Fruit fly (Drosophila melanogaster): ENCODE data around the gene CG9288.

Gene CG9288

dm6 chr3R:13799567-13800429 lies 20.4 kb downstream of the CG9288 start (continued):
- TF ChIP-seq Ets21C (GFP tag; optimal IDR thresholded peaks at IDR 0.05) = no peak
- no peak for TF ChIP-seq ss (GFP tag; optimal IDR thresholded peaks at IDR 0.05)
- no peak for TF ChIP-seq Blimp-1 (GFP tag; optimal IDR thresholded peaks at IDR 0.05)
- TF ChIP-seq CG8632 (GFP tag; optimal IDR thresholded peaks at IDR 0.05) = peak; percentile 6
- TF ChIP-seq CG8319 (GFP tag; optimal IDR thresholded peaks at IDR 0.05) = no peak
- TF ChIP-seq Met (GFP tag; optimal IDR thresholded peaks at IDR 0.05) = no peak
- TF ChIP-seq esn (GFP tag; optimal IDR thresholded peaks at IDR 0.05) = peak; percentile 23
- TF ChIP-seq Eip93F (GFP tag; optimal IDR thresholded peaks at IDR 0.05) = no peak
- peak; percentile 5 for TF ChIP-seq CG10669 (GFP tag; optimal IDR thresholded peaks at IDR 0.05)
- peak; percentile 29 for TF ChIP-seq achi (GFP tag; optimal IDR thresholded peaks at IDR 0.05)

- TF ChIP-seq CG11902 (GFP tag; optimal IDR thresholded peaks at IDR 0.05) (peak; percentile 48), CG11762 (GFP tag; optimal IDR thresholded peaks at IDR 0.05; ENCODE audit: insufficient read depth) (peak; percentile 55), CG3919 (GFP tag; optimal IDR thresholded peaks at IDR 0.05) (peak; percentile 80), CG3032 (tag; optimal IDR thresholded peaks at IDR 0.05) (peak; percentile 51), esn (GFP tag; optimal IDR thresholded peaks at IDR 0.05) (peak; percentile 75), CG4318 (GFP tag; optimal IDR thresholded peaks at IDR 0.05) (peak; percentile 61), CG34406 (GFP tag; optimal IDR thresholded peaks at IDR 0.05) (peak; percentile 75), CG8632 (GFP tag; optimal IDR thresholded peaks at IDR 0.05) (peak; percentile 76), fd85E (GFP tag; optimal IDR thresholded peaks at IDR 0.05) (no peak), topi (GFP tag; optimal IDR thresholded peaks at IDR 0.05) (peak; percentile 65), vri (GFP tag; optimal IDR thresholded peaks at IDR 0.05) (peak; percentile 53), fkh (GFP tag; optimal IDR thresholded peaks at IDR 0.05) (peak; percentile 62), salr (GFP tag; optimal IDR thresholded peaks at IDR 0.05) (no peak), svp (GFP tag) (peak; percentile 88), Ets21C (GFP tag; optimal IDR thresholded peaks at IDR 0.05) (peak; percentile 10), CG31627 (GFP tag; optimal IDR thresholded peaks at IDR 0.05) (peak; percentile 40), Lpt (GFP tag; optimal IDR thresholded peaks at IDR 0.05) (peak; percentile 51), Hr4 (GFP tag; optimal IDR thresholded peaks at IDR 0.05) (peak; percentile 67), dac (GFP tag; optimal IDR thresholded peaks at IDR 0.05) (peak; percentile 36), CG10631 (GFP tag; optimal IDR thresholded peaks at IDR 0.05) (peak; percentile 75), net (GFP tag; optimal IDR thresholded peaks at IDR 0.05) (peak; percentile 70), Hr38 (GFP tag; optimal IDR thresholded peaks at IDR 0.05) (no peak), Met (GFP tag; optimal IDR thresholded peaks at IDR 0.05) (peak; percentile 71), Eip75B (GFP tag; optimal IDR thresholded peaks at IDR 0.05) (peak; percentile 69), lz (GFP tag; optimal IDR thresholded peaks at IDR 0.05) (peak; percentile 70), CG15336 (GFP tag; IDR thresholded peaks at IDR 0.05) (peak; percentile 91), Sox14 (GFP tag; optimal IDR thresholded peaks at IDR 0.05) (peak; percentile 40), CG11294 (GFP tag; IDR thresholded peaks at IDR 0.05) (peak; percentile 75), CG9139 (GFP tag; optimal IDR thresholded peaks at IDR 0.05) (peak; percentile 65), CG7368 (GFP tag; optimal IDR thresholded peaks at IDR 0.05) (peak; percentile 53), Eip78C (GFP tag) (peak; percentile 93), CG10669 (GFP tag; optimal IDR thresholded peaks at IDR 0.05) (peak; percentile 65), CG8319 (GFP tag; optimal IDR thresholded peaks at IDR 0.05) (peak; percentile 30), Gug (GFP tag; IDR thresholded peaks at IDR 0.05) (peak; percentile 84), CG1621 (tag; optimal IDR thresholded peaks at IDR 0.05) (peak; percentile 66), achi (GFP tag; optimal IDR thresholded peaks at IDR 0.05) (peak; percentile 84), CG6792 (GFP tag; optimal IDR thresholded peaks at IDR 0.05) (peak; percentile 68), CG6808 (GFP tag; optimal IDR thresholded peaks at IDR 0.05) (peak; percentile 78), Sox15 (GFP tag; optimal IDR thresholded peaks at IDR 0.05) (peak; percentile 15), fd59A (GFP tag; optimal IDR thresholded peaks at IDR 0.05) (peak; percentile 43), CG16779 (tag; optimal IDR thresholded peaks at IDR 0.05) (peak; percentile 46), Smox (GFP tag; optimal IDR thresholded peaks at IDR 0.05) (peak; percentile 62), acj6 (GFP tag; optimal IDR thresholded peaks at IDR 0.05) (peak; percentile 71), spab (GFP tag; optimal IDR thresholded peaks at IDR 0.05) (peak; percentile 70)
Observed at dm6 chr3R:13800430-13800848, 21.0 kb downstream of the CG9288 start.
